Worm (Caenorhabditis elegans) whole organism, L3 larva: Measurements from ENCODE around the gene sysm-1.

Source experiments
- R02D3.7 ChIP-seq: fragments of 150-350 bp; optimal IDR thresholded peaks from 2 replicates; lab custom pipeline; 2014; ENCODE audit warnings: missing biosample characterization, missing genetic modification characterization
- aly-2 ChIP-seq: fragments of 150-350 bp; optimal IDR thresholded peaks from 2 replicates; lab custom pipeline; 2014; ENCODE audit warnings: missing biosample characterization, missing genetic modification characterization
- ama-1 ChIP-seq: fragments of 150-350 bp; optimal IDR thresholded peaks from 2 replicates; lab custom pipeline; 2018
- ceh-16 ChIP-seq: sonication (generic microtip); optimal IDR thresholded peaks from 2 replicates; lab custom pipeline; 2017; ENCODE audit warnings: missing biosample characterization, missing genetic modification characterization
- ceh-28 ChIP-seq: fragments of 150-350 bp; optimal IDR thresholded peaks from 2 replicates; lab custom pipeline; 2014; ENCODE audit warnings: missing biosample characterization, missing genetic modification reagents, missing genetic modification characterization
- ceh-82 ChIP-seq: fragments of 150-350 bp; optimal IDR thresholded peaks from 2 replicates; lab custom pipeline; 2014; ENCODE audit warnings: missing biosample characterization, missing genetic modification characterization
- ceh-9 ChIP-seq: sonication (generic microtip); optimal IDR thresholded peaks from 2 replicates; lab custom pipeline; 2018; ENCODE audit warnings: missing biosample characterization, missing genetic modification characterization
- daf-12 ChIP-seq: fragments of 150-350 bp; optimal IDR thresholded peaks from 2 replicates; lab custom pipeline; 2014; ENCODE audit warnings: missing biosample characterization, missing genetic modification reagents, missing genetic modification characterization
- egl-27 ChIP-seq: sonication (generic microtip); optimal IDR thresholded peaks from 4 replicates; lab custom pipeline; 2017; ENCODE audit warnings: missing biosample characterization, missing genetic modification reagents, missing genetic modification characterization
- egl-5 ChIP-seq: fragments of 150-350 bp; optimal IDR thresholded peaks from 2 replicates; lab custom pipeline; 2017; ENCODE audit warnings: missing biosample characterization, missing genetic modification reagents, missing genetic modification characterization, inconsistent platforms
- elt-1 ChIP-seq: fragments of 150-350 bp; optimal IDR thresholded peaks from 2 replicates; lab custom pipeline; 2014; ENCODE audit warnings: missing biosample characterization, missing genetic modification characterization
- elt-2 ChIP-seq: sonication (generic microtip); optimal IDR thresholded peaks from 2 replicates; lab custom pipeline; 2016; ENCODE audit warnings: missing genetic modification reagents, mild to moderate bottlenecking, missing genetic modification characterization, missing compliant biosample characterization
- elt-3 ChIP-seq, 3 experiments: fragments of 150-350 bp in 1 of 3; sonication (generic microtip) in 2 of 3; optimal IDR thresholded peaks; 2 replicates in 2 of 3; 4 replicates in 1 of 3; lab custom pipeline; 2014 to 2017; ENCODE audit warnings: missing biosample characterization in 3 of 3, missing genetic modification characterization in 3 of 3
- eor-1 ChIP-seq, 2 experiments: fragments of 150-350 bp; optimal IDR thresholded peaks; 2 replicates each; lab custom pipeline; 2014 to 2018; ENCODE audit warnings: missing biosample characterization in 2 of 2, missing genetic modification characterization in 2 of 2
- fkh-2 ChIP-seq: fragments of 150-350 bp; optimal IDR thresholded peaks from 2 replicates; lab custom pipeline; 2014; ENCODE audit warnings: missing biosample characterization, missing genetic modification reagents, missing genetic modification characterization
- fos-1 ChIP-seq: fragments of 150-350 bp; optimal IDR thresholded peaks from 2 replicates; lab custom pipeline; 2014; ENCODE audit warnings: missing biosample characterization, missing genetic modification characterization
- hmg-11 ChIP-seq: sonication (generic microtip); optimal IDR thresholded peaks from 2 replicates; lab custom pipeline; 2016; ENCODE audit warnings: missing genetic modification characterization, missing compliant biosample characterization
- jun-1 ChIP-seq: fragments of 150-350 bp; optimal IDR thresholded peaks from 2 replicates; lab custom pipeline; 2014; ENCODE audit warnings: missing biosample characterization, missing genetic modification reagents, missing genetic modification characterization
- lin-15B ChIP-seq: fragments of 150-350 bp; optimal IDR thresholded peaks from 2 replicates; lab custom pipeline; 2014; ENCODE audit warnings: missing biosample characterization, missing genetic modification characterization
- lin-39 ChIP-seq: fragments of 150-350 bp; optimal IDR thresholded peaks from 2 replicates; lab custom pipeline; 2018; ENCODE audit warnings: missing biosample characterization, missing genetic modification reagents, missing genetic modification characterization
- lsy-12 ChIP-seq: sonication (generic microtip); optimal IDR thresholded peaks from 2 replicates; lab custom pipeline; 2016; ENCODE audit warnings: mild to moderate bottlenecking, missing genetic modification characterization, missing compliant biosample characterization
- mdl-1 ChIP-seq: fragments of 150-350 bp; optimal IDR thresholded peaks from 2 replicates; lab custom pipeline; 2014; ENCODE audit warnings: missing biosample characterization, missing genetic modification characterization
- mml-1 ChIP-seq: fragments of 150-350 bp; sonication (generic microtip); optimal IDR thresholded peaks from 3 replicates; lab custom pipeline; 2014; ENCODE audit warnings: missing biosample characterization, missing genetic modification characterization
- nfya-1 ChIP-seq: sonication (generic microtip); optimal IDR thresholded peaks from 2 replicates; lab custom pipeline; 2017; ENCODE audit warnings: missing genetic modification characterization, mild to moderate bottlenecking, missing compliant biosample characterization, antibody characterized with exemption, moderate library complexity; ENCODE audit not compliant: insufficient read depth
- nhr-11 ChIP-seq: fragments of 150-350 bp; optimal IDR thresholded peaks from 2 replicates; lab custom pipeline; 2014; ENCODE audit warnings: missing biosample characterization, missing genetic modification characterization
- nhr-12 ChIP-seq: fragments of 150-350 bp; optimal IDR thresholded peaks from 2 replicates; lab custom pipeline; 2014; ENCODE audit warnings: missing biosample characterization, missing genetic modification characterization
- nhr-23 ChIP-seq: fragments of 150-350 bp; optimal IDR thresholded peaks from 2 replicates; lab custom pipeline; 2014; ENCODE audit warnings: missing biosample characterization, missing genetic modification reagents, missing genetic modification characterization
- nhr-237 ChIP-seq: fragments of 150-350 bp; optimal IDR thresholded peaks from 2 replicates; lab custom pipeline; 2014; ENCODE audit warnings: missing biosample characterization, missing genetic modification characterization
- nhr-25 ChIP-seq: sonication (generic microtip); optimal IDR thresholded peaks from 2 replicates; lab custom pipeline; 2017; ENCODE audit warnings: missing biosample characterization, missing genetic modification characterization
- nhr-28 ChIP-seq: fragments of 150-350 bp; optimal IDR thresholded peaks from 2 replicates; lab custom pipeline; 2014; ENCODE audit warnings: missing biosample characterization, missing genetic modification characterization
- nhr-43 ChIP-seq: sonication (generic microtip); optimal IDR thresholded peaks from 2 replicates; lab custom pipeline; 2016; ENCODE audit warnings: mild to moderate bottlenecking, missing genetic modification characterization, missing compliant biosample characterization; ENCODE audit not compliant: poor library complexity, severe bottlenecking
- nhr-67 ChIP-seq: fragments of 150-350 bp; optimal IDR thresholded peaks from 2 replicates; lab custom pipeline; 2014; ENCODE audit warnings: missing biosample characterization, missing genetic modification characterization
- nhr-76 ChIP-seq: fragments of 150-350 bp; sonication (generic microtip); optimal IDR thresholded peaks from 5 replicates; lab custom pipeline; 2014; ENCODE audit warnings: missing biosample characterization, missing genetic modification characterization
- nhr-77 ChIP-seq: fragments of 150-350 bp; optimal IDR thresholded peaks from 2 replicates; lab custom pipeline; 2014; ENCODE audit warnings: missing biosample characterization, missing genetic modification characterization
- pha-4 ChIP-seq: fragments of 150-350 bp; optimal IDR thresholded peaks from 2 replicates; lab custom pipeline; 2014; ENCODE audit warnings: missing biosample characterization, missing genetic modification reagents, missing genetic modification characterization
- pqm-1 ChIP-seq: fragments of 150-350 bp; optimal IDR thresholded peaks from 2 replicates; lab custom pipeline; 2017; ENCODE audit warnings: missing biosample characterization, missing genetic modification characterization, inconsistent platforms
- sea-2 ChIP-seq: fragments of 150-350 bp; sonication (generic microtip); optimal IDR thresholded peaks from 4 replicates; lab custom pipeline; 2014; ENCODE audit warnings: missing biosample characterization, missing genetic modification reagents, missing genetic modification characterization
- skn-1 ChIP-seq: fragments of 150-350 bp; optimal IDR thresholded peaks from 2 replicates; lab custom pipeline; 2014; ENCODE audit warnings: missing biosample characterization, missing genetic modification characterization
- snpc-4 ChIP-seq: fragments of 150-350 bp; optimal IDR thresholded peaks from 2 replicates; lab custom pipeline; 2014; ENCODE audit warnings: missing biosample characterization, missing genetic modification characterization
- tbx-2 ChIP-seq: sonication (generic microtip); optimal IDR thresholded peaks from 2 replicates; lab custom pipeline; 2016; ENCODE audit warnings: mild to moderate bottlenecking, missing genetic modification characterization, missing compliant biosample characterization
- unc-39 ChIP-seq: sonication (generic microtip); optimal IDR thresholded peaks from 4 replicates; lab custom pipeline; 2017; ENCODE audit warnings: missing biosample characterization, missing genetic modification characterization
- unc-62 ChIP-seq: fragments of 150-350 bp; sonication (generic microtip); optimal IDR thresholded peaks from 4 replicates; lab custom pipeline; 2014; ENCODE audit warnings: missing biosample characterization, missing genetic modification reagents, missing genetic modification characterization
- zag-1 ChIP-seq: fragments of 150-350 bp; optimal IDR thresholded peaks from 2 replicates; lab custom pipeline; 2014; ENCODE audit warnings: missing biosample characterization, missing genetic modification characterization
- ztf-11 ChIP-seq: fragments of 150-350 bp; optimal IDR thresholded peaks from 2 replicates; lab custom pipeline; 2014; ENCODE audit warnings: missing biosample characterization, missing genetic modification characterization
- ztf-4 ChIP-seq: fragments of 150-350 bp; optimal IDR thresholded peaks from 2 replicates; lab custom pipeline; 2014; ENCODE audit warnings: missing biosample characterization, missing genetic modification characterization

sysm-1 gene

DNA sequence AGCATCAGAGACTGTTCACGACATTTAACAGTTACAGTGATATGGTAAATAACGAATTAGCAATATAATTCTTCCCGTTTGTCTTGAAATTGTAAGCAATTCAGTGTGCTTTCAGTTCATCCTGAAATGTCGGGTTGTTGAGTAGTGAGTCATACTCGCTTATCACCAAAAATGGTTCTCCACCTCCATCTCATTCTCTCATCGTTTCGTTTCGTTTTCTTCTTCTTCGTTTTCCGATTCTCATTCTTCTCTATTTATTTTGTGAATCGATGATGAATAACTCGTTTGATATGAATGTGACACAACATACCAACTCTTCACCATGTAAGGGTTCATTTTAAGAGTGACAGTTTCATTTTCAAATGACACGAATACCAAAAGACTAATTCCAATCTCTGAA is 33.4 kb upstream of the sysm-1 start:
- TF ChIP-seq ceh-28 (tag; lab: Kevin White, UChicago) (no peak), unc-39 (tag; lab: Kevin White, UChicago) (no peak), lin-15B (tag; lab: Kevin White, UChicago) (no peak), skn-1 (tag; lab: Kevin White, UChicago) (peak; percentile 36), nhr-237 (tag; lab: Kevin White, UChicago) (no peak), elt-2 (tag; lab: Kevin White, UChicago) (peak; percentile 65), lin-39 (tag; lab: Kevin White, UChicago) (no peak), pqm-1 (peak; percentile 61), pha-4 (tag; lab: Kevin White, UChicago) (peak; percentile 20), nhr-25 (tag; lab: Kevin White, UChicago) (no peak)

DNA sequence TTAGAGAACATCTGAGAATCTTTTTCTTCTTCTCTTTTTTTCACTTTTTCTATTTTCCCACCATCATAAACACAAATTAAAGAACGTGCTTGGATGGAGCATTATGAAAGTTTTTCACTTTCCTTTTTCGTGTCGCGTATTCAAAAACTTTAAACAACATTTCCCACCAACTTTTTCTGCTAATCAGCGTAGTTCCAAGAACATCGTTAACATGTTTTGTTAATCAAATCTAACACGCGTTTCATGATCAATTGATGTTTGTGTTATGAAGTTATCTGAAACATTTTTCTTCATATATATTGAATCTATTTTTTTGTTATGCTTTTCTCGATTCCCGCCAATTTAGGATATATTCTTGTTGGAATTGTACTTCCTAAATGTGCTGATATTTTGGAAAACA is 32.7 kb upstream of the sysm-1 start:
- TF ChIP-seq hmg-11 (tag; lab: Kevin White, UChicago), result no peak
- TF ChIP-seq nhr-11 (tag; lab: Kevin White, UChicago), result peak; percentile 67
- TF ChIP-seq, all 47 proteins: peak for 1

DNA sequence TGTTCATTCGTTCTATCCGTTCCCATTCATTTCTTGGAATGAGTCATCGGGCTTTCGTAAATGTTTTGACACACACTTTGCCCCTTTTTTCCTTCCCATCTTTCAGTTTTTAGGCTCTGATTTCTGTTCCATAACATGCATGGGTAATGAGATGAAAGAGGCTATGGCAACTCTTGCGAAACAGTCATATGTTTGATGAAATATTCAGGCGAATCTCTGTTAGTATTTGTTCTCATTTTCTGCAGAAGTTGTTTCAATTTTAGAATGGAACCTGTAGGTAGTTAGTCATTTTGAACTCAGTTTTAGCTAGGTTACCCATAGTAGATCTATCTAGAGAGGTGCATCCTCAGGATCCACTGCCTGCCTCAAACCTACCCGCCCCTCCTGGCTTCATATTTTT is 32.0 kb upstream of the sysm-1 start:
- TF ChIP-seq daf-12 (tag; lab: Kevin White, UChicago) (no peak), ama-1 (lab: Kevin White, UChicago) (no peak), egl-5 (no peak), lin-15B (tag; lab: Kevin White, UChicago) (no peak), ceh-9 (no peak), unc-39 (tag; lab: Kevin White, UChicago) (no peak), eor-1 (tag; optimal IDR thresholded peaks at IDR 0.05; lab: Kevin White, UChicago) (no peak), elt-2 (tag; lab: Kevin White, UChicago) (no peak), nhr-23 (no peak), egl-27 (tag; lab: Kevin White, UChicago) (no peak), snpc-4 (tag; lab: Kevin White, UChicago) (no peak), tbx-2 (tag; lab: Kevin White, UChicago) (no peak), nhr-25 (tag; lab: Kevin White, UChicago) (no peak), hmg-11 (tag; lab: Kevin White, UChicago) (no peak)

DNA sequence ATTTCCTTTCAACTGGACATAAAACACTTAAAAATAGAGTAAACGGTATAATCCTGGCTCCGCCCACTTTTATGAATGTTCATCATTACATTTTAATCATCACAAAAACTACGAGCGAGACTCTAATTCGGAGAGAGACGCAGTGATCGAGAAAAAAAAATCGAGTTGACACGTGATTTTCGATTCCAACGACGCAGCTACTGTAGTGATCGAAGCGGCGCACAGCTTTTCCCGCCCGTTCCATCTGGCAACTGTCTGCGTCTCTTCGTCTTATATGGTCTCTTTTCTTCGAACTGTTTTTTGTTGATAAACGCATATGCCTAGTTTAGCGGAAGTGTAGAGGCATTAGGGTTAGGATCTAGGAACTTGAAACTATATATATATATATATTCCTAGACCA is 30.8 kb upstream of the sysm-1 start:
- TF ChIP-seq zag-1 (tag; lab: Kevin White, UChicago), result no peak
- no peak for TF ChIP-seq jun-1 (tag; lab: Kevin White, UChicago)
- no peak for TF ChIP-seq egl-27 (tag; lab: Kevin White, UChicago)
- TF ChIP-seq nhr-28 (tag; lab: Kevin White, UChicago), result no peak
- TF ChIP-seq eor-1 (tag; optimal IDR thresholded peaks at IDR 0.05; lab: Kevin White, UChicago), result no peak
- no peak for TF ChIP-seq mml-1 (tag; lab: Kevin White, UChicago)
- TF ChIP-seq nhr-77 (tag; lab: Kevin White, UChicago), result no peak
- TF ChIP-seq tbx-2 (tag; lab: Kevin White, UChicago), result no peak
- no peak for TF ChIP-seq nhr-76
- no peak for TF ChIP-seq nhr-12
- no peak for TF ChIP-seq skn-1 (tag; lab: Kevin White, UChicago)
- TF ChIP-seq nhr-43 (tag; lab: Kevin White, UChicago), result peak; percentile 76
- TF ChIP-seq hmg-11 (tag; lab: Kevin White, UChicago), result peak; percentile 21
- no peak for TF ChIP-seq fos-1 (tag; lab: Kevin White, UChicago)
- no peak for TF ChIP-seq ztf-11 (tag; lab: Kevin White, UChicago)
- TF ChIP-seq lin-15B (tag; lab: Kevin White, UChicago), result no peak
- TF ChIP-seq nhr-25 (tag; lab: Kevin White, UChicago), result peak; percentile 62
- no peak for TF ChIP-seq ceh-82 (tag; lab: Kevin White, UChicago)
- no peak for TF ChIP-seq unc-62
- no peak for TF ChIP-seq daf-12 (tag; lab: Kevin White, UChicago)
- no peak for TF ChIP-seq R02D3.7 (tag; lab: Kevin White, UChicago)
- TF ChIP-seq mdl-1, result peak; percentile 25
- TF ChIP-seq fkh-2 (tag; lab: Kevin White, UChicago), result no peak
- TF ChIP-seq unc-39 (tag; lab: Kevin White, UChicago), result no peak
- no peak for TF ChIP-seq nhr-67 (tag; lab: Kevin White, UChicago)
- TF ChIP-seq pqm-1, result no peak
- peak in 1 of 3 experiments; percentile 6 for TF ChIP-seq elt-3 (tag; optimal IDR thresholded peaks at IDR 0.05; lab: Kevin White, UChicago)
- TF ChIP-seq aly-2 (tag; lab: Kevin White, UChicago), result no peak
- TF ChIP-seq nhr-23, result peak; percentile 67
- TF ChIP-seq elt-2 (tag; lab: Kevin White, UChicago), result peak; percentile 69
- TF ChIP-seq ama-1 (lab: Kevin White, UChicago), result no peak
- no peak for TF ChIP-seq ztf-4 (tag; lab: Kevin White, UChicago)
- TF ChIP-seq ceh-28 (tag; lab: Kevin White, UChicago), result no peak
- no peak for TF ChIP-seq elt-1 (tag; lab: Kevin White, UChicago)
- TF ChIP-seq nhr-11 (tag; lab: Kevin White, UChicago), result no peak
- TF ChIP-seq lsy-12 (tag; lab: Kevin White, UChicago), result peak; percentile 29
- no peak for TF ChIP-seq ceh-9
- no peak for TF ChIP-seq snpc-4 (tag; lab: Kevin White, UChicago)
- TF ChIP-seq sea-2, result no peak
- TF ChIP-seq nfya-1 (tag; lab: Kevin White, UChicago), result peak; percentile 41
- no peak for TF ChIP-seq ceh-16 (tag; lab: Kevin White, UChicago)
- peak; percentile 50 for TF ChIP-seq pha-4 (tag; lab: Kevin White, UChicago)
